Worm (Caenorhabditis elegans): ENCODE measurements around the gene spp-26.

ce11 chrV:6593700-6594244, 34.8 kb upstream of the spp-26 start, which contains the start of gene hcp-1:
- TF ChIP-seq pha-4 (tag; optimal IDR thresholded peaks at IDR 0.05) (no peak), ceh-9 (tag; optimal IDR thresholded peaks at IDR 0.05) (no peak), elt-2 (tag; optimal IDR thresholded peaks at IDR 0.05) (no peak)

All from whole organism, late embryonic.